Comparison of ENCODE assay signal across 4 worm cellular contexts in genomic region chrIV:5603321-5603720, ce11.
A peak's percentile ranks its signal among the peaks of the same experiment; 100 is the strongest.
TF ChIP-seq lines count a peak whose summit lies in the region.

No protein-coding gene starts in this region.

TF ChIP-seq in whole organism, L1 larva, 84 proteins besides CTCF, POLR2A, EP300 and RAD21 (continued from another document):
- no peak for TF ChIP-seq mep-1 (tag; optimal IDR thresholded peaks at IDR 0.05; lab: Kevin White, UChicago)
- TF ChIP-seq rnt-1 (tag; optimal IDR thresholded peaks at IDR 0.05; lab: Kevin White, UChicago) = no peak
- no peak for TF ChIP-seq hlh-4 (tag; optimal IDR thresholded peaks at IDR 0.05; lab: Kevin White, UChicago)
- TF ChIP-seq nhr-11 (tag; optimal IDR thresholded peaks at IDR 0.05; lab: Kevin White, UChicago) = no peak
- TF ChIP-seq aly-2 (tag; optimal IDR thresholded peaks at IDR 0.05; lab: Kevin White, UChicago) = no peak
- TF ChIP-seq alr-1 (tag; optimal IDR thresholded peaks at IDR 0.05; lab: Kevin White, UChicago; ENCODE audit: borderline replicate concordance) = no peak
- TF ChIP-seq nhr-71 (tag; optimal IDR thresholded peaks at IDR 0.05; lab: Kevin White, UChicago) = peak; percentile 40
- TF ChIP-seq lin-15B (tag; optimal IDR thresholded peaks at IDR 0.05; lab: Kevin White, UChicago) = no peak
- no peak for TF ChIP-seq lir-3 (tag; optimal IDR thresholded peaks at IDR 0.05; lab: Kevin White, UChicago; ENCODE audit: poor library complexity)
- TF ChIP-seq mab-9 (GFP tag; IDR thresholded peaks at IDR 0.05; lab: Robert Waterston, UW) = 0 out of 2 replicates have a peak, but pooled peaks have one; percentile 42
- TF ChIP-seq nhr-77 (tag; optimal IDR thresholded peaks at IDR 0.05; lab: Kevin White, UChicago) = peak; percentile 43
- no peak for TF ChIP-seq fkh-8 (tag; optimal IDR thresholded peaks at IDR 0.05; lab: Kevin White, UChicago)
- TF ChIP-seq C34B4.2 (tag; optimal IDR thresholded peaks at IDR 0.05; lab: Kevin White, UChicago) = no peak
- TF ChIP-seq unc-62 (GFP tag; optimal IDR thresholded peaks at IDR 0.05; lab: Kevin White, UChicago) = no peak
- no peak for TF ChIP-seq sup-37 (GFP tag; optimal IDR thresholded peaks at IDR 0.05; lab: Kevin White, UChicago)
- no peak for TF ChIP-seq ceh-63 (GFP tag; optimal IDR thresholded peaks at IDR 0.05; lab: Kevin White, UChicago)
- TF ChIP-seq grh-1 (GFP tag; IDR thresholded peaks at IDR 0.05; lab: Robert Waterston, UW) = no peak
- no peak for TF ChIP-seq zip-4 (GFP tag; optimal IDR thresholded peaks at IDR 0.05; lab: Kevin White, UChicago)
- TF ChIP-seq sox-4 (tag; optimal IDR thresholded peaks at IDR 0.05; lab: Kevin White, UChicago) = no peak
- no peak for TF ChIP-seq unc-30 (tag; optimal IDR thresholded peaks at IDR 0.05; lab: Kevin White, UChicago)
- TF ChIP-seq snu-23 (GFP tag; optimal IDR thresholded peaks at IDR 0.05; lab: Kevin White, UChicago) = no peak
- peak in 1 of 2 experiments; percentile 11 for TF ChIP-seq lsy-2 (tag; optimal IDR thresholded peaks at IDR 0.05; lab: Kevin White, UChicago)
- TF ChIP-seq lin-14 (GFP tag; optimal IDR thresholded peaks at IDR 0.05; lab: Kevin White, UChicago) = peak; percentile 49
- TF ChIP-seq fkh-4 (tag; optimal IDR thresholded peaks at IDR 0.05; lab: Kevin White, UChicago; ENCODE audit: borderline replicate concordance) = no peak

TF ChIP-seq in whole organism, L3 larva, 47 proteins besides CTCF, POLR2A, EP300 and RAD21 (continued from another document):
- TF ChIP-seq daf-12 (tag; optimal IDR thresholded peaks at IDR 0.05; lab: Kevin White, UChicago) = no peak
- no peak for TF ChIP-seq elt-3 (tag; optimal IDR thresholded peaks at IDR 0.05; lab: Kevin White, UChicago)
- no peak for TF ChIP-seq egl-27 (tag; optimal IDR thresholded peaks at IDR 0.05; lab: Kevin White, UChicago)

TF ChIP-seq in whole organism, L4 larva, 104 proteins besides CTCF, POLR2A, EP300 and RAD21 (continued from another document):
- 0 out of 2 replicates have a peak, but pooled peaks have one; percentile 22 for TF ChIP-seq hmg-1.1 (GFP tag; IDR thresholded peaks at IDR 0.05; lab: Robert Waterston, UW)
TF ChIP-seq in whole organism, L4 larva: peak in this region for 9.

TF ChIP-seq in whole organism, late embryonic, 69 proteins besides CTCF, POLR2A, EP300 and RAD21 (continued from another document):
- no peak for TF ChIP-seq zip-5 (tag; optimal IDR thresholded peaks at IDR 0.05; lab: Kevin White, UChicago)
- TF ChIP-seq K09A11.1 (tag; optimal IDR thresholded peaks at IDR 0.05; lab: Kevin White, UChicago; ENCODE audit: insufficient read depth) = no peak
- TF ChIP-seq hlh-30 (tag; optimal IDR thresholded peaks at IDR 0.05; lab: Kevin White, UChicago; ENCODE audit: insufficient read depth) = no peak
- TF ChIP-seq ceh-6 (GFP tag; optimal IDR thresholded peaks at IDR 0.05; lab: Kevin White, UChicago) = no peak
- peak; percentile 1 for TF ChIP-seq tbx-2 (tag; optimal IDR thresholded peaks at IDR 0.05; lab: Kevin White, UChicago)
- no peak for TF ChIP-seq C38D4.7 (GFP tag; optimal IDR thresholded peaks at IDR 0.05; lab: Kevin White, UChicago)
- TF ChIP-seq dve-1 (tag; optimal IDR thresholded peaks at IDR 0.05; lab: Kevin White, UChicago) = peak; percentile 26
- no peak for TF ChIP-seq ets-4 (tag; optimal IDR thresholded peaks at IDR 0.05; lab: Kevin White, UChicago)
- no peak for TF ChIP-seq unc-86 (tag; optimal IDR thresholded peaks at IDR 0.05; lab: Kevin White, UChicago)
